Fruit fly (Drosophila melanogaster) whole organism, embryonic: ENCODE results near the gene CG6937.

Experiments
- CG10267 ChIP-seq: fragments of 200-800 bp; sonication (Bioruptor generic); optimal IDR thresholded peaks from 2 replicates; lab custom pipeline; 2018; ENCODE audit warnings: missing biosample characterization, mild to moderate bottlenecking, missing genetic modification characterization, moderate library complexity
- CG13287 ChIP-seq: fragments of 200-800 bp; sonication (Bioruptor generic); IDR thresholded peaks from 2 replicates; pipeline ENCODE4 v1.3.6; 2022; ENCODE audit warnings: missing biosample characterization, missing genetic modification characterization; ENCODE audit not compliant: partially characterized antibody
- CG14860 ChIP-seq: fragments of 200-800 bp; sonication (Bioruptor generic); IDR thresholded peaks from 3 replicates; pipeline ENCODE4 v1.3.6; 2022; ENCODE audit warnings: missing biosample characterization, missing genetic modification characterization; ENCODE audit not compliant: partially characterized antibody
- CG15269 ChIP-seq: fragments of 200-800 bp; sonication (Bioruptor generic); optimal IDR thresholded peaks from 2 replicates; lab custom pipeline; 2018; ENCODE audit warnings: missing biosample characterization, mild to moderate bottlenecking, missing genetic modification characterization, moderate library complexity
- CG15696 ChIP-seq: fragments of 200-800 bp; sonication (Bioruptor generic); optimal IDR thresholded peaks from 2 replicates; lab custom pipeline; 2019; ENCODE audit warnings: missing biosample characterization, mild to moderate bottlenecking, missing genetic modification characterization, moderate library complexity
- CG16813 ChIP-seq: fragments of 200-800 bp; sonication (Bioruptor generic); IDR thresholded peaks from 3 replicates; pipeline ENCODE4 v1.3.6; 2022; ENCODE audit warnings: missing biosample characterization, missing genetic modification characterization; ENCODE audit not compliant: partially characterized antibody
- CG17802 ChIP-seq: fragments of 200-800 bp; sonication (Bioruptor generic); optimal IDR thresholded peaks from 2 replicates; lab custom pipeline; 2018; ENCODE audit warnings: missing biosample characterization, mild to moderate bottlenecking, missing genetic modification characterization, moderate library complexity
- CG18262 ChIP-seq: fragments of 200-800 bp; optimal IDR thresholded peaks from 3 replicates; lab custom pipeline; 2019; ENCODE audit warnings: missing biosample characterization, mild to moderate bottlenecking, missing genetic modification characterization, moderate library complexity
- CG2116 ChIP-seq: fragments of 200-800 bp; sonication (Bioruptor generic); optimal IDR thresholded peaks from 3 replicates; lab custom pipeline; 2018; ENCODE audit warnings: missing biosample characterization, mild to moderate bottlenecking, missing genetic modification characterization
- CG2129 ChIP-seq: fragments of 200-800 bp; sonication (Bioruptor generic); IDR thresholded peaks from 2 replicates; pipeline ENCODE4 v1.3.6; 2022; ENCODE audit warnings: missing biosample characterization, missing genetic modification characterization; ENCODE audit not compliant: partially characterized antibody
- CG3163 ChIP-seq: fragments of 200-800 bp; sonication (Bioruptor generic); optimal IDR thresholded peaks from 3 replicates; lab custom pipeline; 2016; ENCODE audit warnings: missing biosample characterization, missing genetic modification characterization
- CG4282 ChIP-seq: fragments of 200-800 bp; sonication (Bioruptor generic); optimal IDR thresholded peaks from 2 replicates; lab custom pipeline; 2016; ENCODE audit warnings: missing biosample characterization, missing genetic modification characterization
- CG4404 ChIP-seq: fragments of 200-800 bp; sonication (Bioruptor generic); IDR thresholded peaks from 2 replicates; pipeline ENCODE4 v1.3.6; 2022; ENCODE audit warnings: missing biosample characterization, missing genetic modification characterization
- CG4820 ChIP-seq: fragments of 200-800 bp; sonication (Bioruptor generic); optimal IDR thresholded peaks from 3 replicates; lab custom pipeline; 2016; ENCODE audit warnings: missing biosample characterization, missing genetic modification characterization
- CG6765 ChIP-seq: fragments of 200-800 bp; sonication (Bioruptor generic); optimal IDR thresholded peaks from 3 replicates; lab custom pipeline; 2017; ENCODE audit warnings: missing biosample characterization, mild to moderate bottlenecking, missing genetic modification characterization
- CG7786 ChIP-seq: fragments of 200-800 bp; sonication (Bioruptor generic); optimal IDR thresholded peaks from 2 replicates; lab custom pipeline; 2016; ENCODE audit warnings: missing biosample characterization, missing genetic modification characterization
- CG7963 ChIP-seq: fragments of 200-800 bp; sonication (Bioruptor generic); IDR thresholded peaks from 3 replicates; pipeline ENCODE4 v1.3.6; 2022; ENCODE audit warnings: missing biosample characterization, missing genetic modification characterization; ENCODE audit not compliant: partially characterized antibody
- CG8478 ChIP-seq: fragments of >200 bp; optimal IDR thresholded peaks from 2 replicates; lab custom pipeline; 2018
- CG9609 ChIP-seq: fragments of 200-800 bp; sonication (Bioruptor generic); optimal IDR thresholded peaks from 3 replicates; lab custom pipeline; 2016; ENCODE audit warnings: missing biosample characterization, missing genetic modification characterization
- CG9932 ChIP-seq: fragments of 200-800 bp; sonication (Bioruptor generic); IDR thresholded peaks from 2 replicates; pipeline ENCODE4 v1.3.6; 2022; ENCODE audit warnings: missing biosample characterization, missing genetic modification characterization
- Deaf1 ChIP-seq: fragments of 200-800 bp; optimal IDR thresholded peaks from 3 replicates; lab custom pipeline; 2019; ENCODE audit warnings: missing biosample characterization, mild to moderate bottlenecking, missing genetic modification characterization, moderate library complexity
- Dip3 ChIP-seq: fragments of 200-800 bp; sonication (Bioruptor generic); optimal IDR thresholded peaks from 3 replicates; lab custom pipeline; 2016; ENCODE audit warnings: missing biosample characterization, missing genetic modification characterization
- Dref ChIP-seq: fragments of 200-800 bp; sonication (Bioruptor generic); IDR thresholded peaks from 2 replicates; pipeline ENCODE4 v1.3.6; 2022; ENCODE audit warnings: missing biosample characterization, missing genetic modification characterization
- E2f1 ChIP-seq: fragments of 200-800 bp; sonication (Bioruptor generic); IDR thresholded peaks from 2 replicates; pipeline ENCODE4 v1.3.6; 2022; ENCODE audit warnings: missing biosample characterization, missing genetic modification characterization
- E2f2 ChIP-seq: fragments of 200-800 bp; sonication (Bioruptor generic); IDR thresholded peaks from 2 replicates; pipeline ENCODE4 v1.3.6; 2022; ENCODE audit warnings: missing biosample characterization, missing genetic modification characterization
- Eip74EF ChIP-seq, 2 experiments: fragments of 200-800 bp in 1 of 2; fragments of >200 bp in 1 of 2; sonication (Bioruptor generic) in 1 of 2; optimal IDR thresholded peaks; 2 replicates each; lab custom pipeline; 2017 to 2019; ENCODE audit warnings: missing biosample characterization in 2 of 2, missing genetic modification characterization in 2 of 2, mild to moderate bottlenecking in 1 of 2, moderate library complexity in 1 of 2
- Max ChIP-seq: fragments of 200-800 bp; sonication (Bioruptor generic); optimal IDR thresholded peaks from 2 replicates; lab custom pipeline; 2016; ENCODE audit warnings: missing biosample characterization, mild to moderate bottlenecking, missing genetic modification characterization
- Mes4 ChIP-seq: fragments of 200-800 bp; sonication (Bioruptor generic); optimal IDR thresholded peaks from 2 replicates; lab custom pipeline; 2016; ENCODE audit warnings: missing biosample characterization, missing genetic modification characterization
- NC2β ChIP-seq: fragments of 200-800 bp; sonication (Bioruptor generic); optimal IDR thresholded peaks from 2 replicates; lab custom pipeline; 2016; ENCODE audit warnings: missing biosample characterization, missing genetic modification characterization
- NK7.1 ChIP-seq: fragments of 200-800 bp; sonication (Bioruptor generic); optimal IDR thresholded peaks from 3 replicates; lab custom pipeline; 2016; ENCODE audit warnings: missing biosample characterization, missing genetic modification characterization
- Ravus ChIP-seq: fragments of 200-800 bp; sonication (Bioruptor generic); IDR thresholded peaks from 2 replicates; pipeline ENCODE4 v1.3.6; 2022; ENCODE audit warnings: missing biosample characterization, missing genetic modification characterization
- YL-1 ChIP-seq: fragments of 200-800 bp; sonication (Bioruptor generic); optimal IDR thresholded peaks from 3 replicates; lab custom pipeline; 2017; ENCODE audit warnings: missing biosample characterization, mild to moderate bottlenecking, missing genetic modification characterization
- ato ChIP-seq: fragments of 200-800 bp; sonication (Bioruptor generic); IDR thresholded peaks from 2 replicates; pipeline ENCODE4 v1.3.6; 2022; ENCODE audit warnings: missing biosample characterization, missing genetic modification characterization; ENCODE audit not compliant: partially characterized antibody
- chm ChIP-seq: fragments of 200-800 bp; sonication (Bioruptor generic); IDR thresholded peaks from 2 replicates; pipeline ENCODE4 v1.3.6; 2022; ENCODE audit warnings: missing biosample characterization, missing genetic modification characterization
- crp ChIP-seq, 2 experiments: fragments of 200-800 bp; sonication (Bioruptor generic); optimal IDR thresholded peaks; 2 replicates in 1 of 2; 3 replicates in 1 of 2; lab custom pipeline; 2017; ENCODE audit warnings: missing biosample characterization in 2 of 2, missing genetic modification characterization in 2 of 2, mild to moderate bottlenecking in 1 of 2, moderate library complexity in 1 of 2
- ftz-f1 ChIP-seq: fragments of 200-800 bp; sonication (Bioruptor generic); optimal IDR thresholded peaks from 2 replicates; lab custom pipeline; 2016; ENCODE audit warnings: missing biosample characterization, missing genetic modification characterization
- gsb-n ChIP-seq: fragments of 200-800 bp; sonication (Bioruptor generic); optimal IDR thresholded peaks from 3 replicates; lab custom pipeline; 2018; ENCODE audit warnings: missing biosample characterization, mild to moderate bottlenecking, missing genetic modification characterization
- her ChIP-seq: fragments of 200-800 bp; sonication (Bioruptor generic); optimal IDR thresholded peaks from 2 replicates; lab custom pipeline; 2016; ENCODE audit warnings: missing biosample characterization, missing genetic modification characterization
- ind ChIP-seq: fragments of 200-800 bp; sonication (Bioruptor generic); optimal IDR thresholded peaks from 3 replicates; lab custom pipeline; 2016; ENCODE audit warnings: missing biosample characterization, missing genetic modification characterization
- kah ChIP-seq: fragments of 200-800 bp; sonication (Bioruptor generic); optimal IDR thresholded peaks from 2 replicates; lab custom pipeline; 2018; ENCODE audit warnings: missing biosample characterization, mild to moderate bottlenecking, missing genetic modification characterization
- oc ChIP-seq: fragments of 200-800 bp; sonication (Bioruptor generic); optimal IDR thresholded peaks from 2 replicates; lab custom pipeline; 2018; ENCODE audit warnings: missing biosample characterization, mild to moderate bottlenecking, missing genetic modification characterization, moderate library complexity
- p53 ChIP-seq: fragments of 200-800 bp; sonication (Bioruptor generic); optimal IDR thresholded peaks from 2 replicates; lab custom pipeline; 2016; ENCODE audit warnings: missing biosample characterization, missing genetic modification characterization
- pb ChIP-seq: fragments of 200-800 bp; sonication (Bioruptor generic); optimal IDR thresholded peaks from 3 replicates; lab custom pipeline; 2016; ENCODE audit warnings: missing biosample characterization, missing genetic modification characterization
- pita ChIP-seq: fragments of 200-800 bp; sonication (Bioruptor generic); optimal IDR thresholded peaks from 2 replicates; lab custom pipeline; 2017; ENCODE audit warnings: missing biosample characterization, mild to moderate bottlenecking, missing genetic modification characterization
- pros ChIP-seq: fragments of 200-800 bp; sonication (Bioruptor generic); optimal IDR thresholded peaks from 3 replicates; lab custom pipeline; 2019; ENCODE audit warnings: missing biosample characterization, mild to moderate bottlenecking, missing genetic modification characterization, moderate library complexity
- pum ChIP-seq: fragments of 200-800 bp; sonication (Bioruptor generic); optimal IDR thresholded peaks from 2 replicates; lab custom pipeline; 2016; ENCODE audit warnings: missing biosample characterization, missing genetic modification characterization
- sens ChIP-seq: fragments of 200-800 bp; sonication (Bioruptor generic); peaks from one replicate; lab custom pipeline; 2016; ENCODE audit warnings: missing biosample characterization, missing genetic modification characterization
- sim ChIP-seq: fragments of 200-800 bp; sonication (Bioruptor generic); IDR thresholded peaks from 2 replicates; pipeline ENCODE4 v1.3.6; 2022; ENCODE audit warnings: missing biosample characterization, missing genetic modification characterization
- stwl ChIP-seq: fragments of 200-800 bp; sonication (Bioruptor generic); optimal IDR thresholded peaks from 3 replicates; lab custom pipeline; 2018; ENCODE audit warnings: missing biosample characterization, mild to moderate bottlenecking, missing genetic modification characterization, moderate library complexity
- zen2 ChIP-seq: fragments of 200-800 bp; sonication (Bioruptor generic); IDR thresholded peaks from 3 replicates; pipeline ENCODE4 v1.3.6; 2022; ENCODE audit warnings: missing biosample characterization, missing genetic modification characterization; ENCODE audit not compliant: partially characterized antibody

CG6937 gene

DNA sequence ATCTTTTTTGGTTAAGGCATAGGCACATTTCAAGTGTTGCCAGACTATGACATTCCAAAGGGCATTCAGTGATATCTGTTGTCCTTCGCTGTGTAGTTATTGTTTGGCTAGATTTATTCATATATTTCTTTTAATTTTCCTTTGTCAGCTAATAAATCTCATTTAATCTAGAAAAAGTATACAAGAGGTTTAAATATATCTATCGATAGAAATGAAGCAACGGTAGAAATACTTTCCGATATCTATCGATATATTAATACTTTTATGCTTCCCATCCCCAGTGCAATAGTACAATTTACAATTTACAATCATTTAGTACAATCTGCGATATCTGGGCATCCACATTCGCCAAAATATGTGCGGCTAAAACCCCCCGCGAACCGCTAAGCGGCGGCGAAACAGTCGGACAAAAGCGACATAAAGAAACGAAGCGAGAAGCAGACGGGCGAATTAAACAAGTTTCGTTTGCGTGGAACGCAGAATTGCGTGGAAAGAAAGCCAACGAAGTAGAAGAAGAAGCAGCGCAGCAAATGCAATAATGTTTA lies 2.9 kb downstream of the CG6937 start, which contains the start of gene Efa6 (continued):
- no peak for TF ChIP-seq CG4282 (GFP tag; lab: Kevin White, UChicago)
- TF ChIP-seq CG4820 (GFP tag; lab: Kevin White, UChicago): peak; percentile 55
- peak; percentile 60 for TF ChIP-seq pum (GFP tag; lab: Kevin White, UChicago)
- peak; percentile 73 for TF ChIP-seq CG9932 (GFP tag; lab: Robert Waterston, UW)
- no peak for TF ChIP-seq Ravus (GFP tag; lab: Robert Waterston, UW)
- peak; percentile 48 for TF ChIP-seq ind (GFP tag; lab: Kevin White, UChicago)
- no peak for TF ChIP-seq sim
- TF ChIP-seq CG9609 (GFP tag; lab: Kevin White, UChicago): peak; percentile 52
- TF ChIP-seq Dref: peak; percentile 75
- TF ChIP-seq CG18262 (tag; lab: Kevin White, UChicago): peak; percentile 51
- peak; percentile 91 for TF ChIP-seq CG14860 (GFP tag; lab: Robert Waterston, UW)
- peak; percentile 17 for TF ChIP-seq ftz-f1 (GFP tag; lab: Kevin White, UChicago)
- TF ChIP-seq CG8478 (lab: Kevin White, UChicago): no peak
- TF ChIP-seq Mes4 (GFP tag; lab: Kevin White, UChicago): no peak
- TF ChIP-seq Eip74EF (GFP tag; optimal IDR thresholded peaks at IDR 0.05; lab: Kevin White, UChicago): peak in 1 of 2 experiments; percentile 0
- peak; percentile 4 for TF ChIP-seq pb (GFP tag; lab: Kevin White, UChicago)
- no peak for TF ChIP-seq E2f1
- peak; percentile 11 for TF ChIP-seq CG6765 (GFP tag; lab: Kevin White, UChicago)
- TF ChIP-seq chm (GFP tag; lab: Robert Waterston, UW): no peak
- peak; percentile 64 for TF ChIP-seq Max
- peak; percentile 22 for TF ChIP-seq CG15269 (tag; lab: Kevin White, UChicago)
- no peak for TF ChIP-seq crp (GFP tag; optimal IDR thresholded peaks at IDR 0.05; lab: Kevin White, UChicago)
- peak; percentile 77; the same call in 1 of the 3 replicates for TF ChIP-seq zen2 (GFP tag; lab: Robert Waterston, UW)
- TF ChIP-seq CG2116 (GFP tag; lab: Kevin White, UChicago): peak; percentile 89
- TF ChIP-seq CG13287 (GFP tag; lab: Robert Waterston, UW): peak; percentile 98
- peak; percentile 94 for TF ChIP-seq CG2129 (GFP tag; lab: Robert Waterston, UW)
- peak; percentile 37 for TF ChIP-seq Dip3 (GFP tag; lab: Kevin White, UChicago)
- peak; percentile 48 for TF ChIP-seq CG15696
- peak; percentile 94 for TF ChIP-seq CG16813 (GFP tag; lab: Robert Waterston, UW)
- peak; percentile 66; the same call in 1 of the 2 replicates for TF ChIP-seq ato (GFP tag; lab: Robert Waterston, UW)
- no peak for TF ChIP-seq CG3163 (GFP tag; lab: Kevin White, UChicago)
- peak; percentile 78 for TF ChIP-seq stwl (tag; lab: Kevin White, UChicago)
- TF ChIP-seq CG7786 (GFP tag; lab: Kevin White, UChicago): no peak
- TF ChIP-seq YL-1 (GFP tag; lab: Kevin White, UChicago): peak; percentile 44
- no peak for TF ChIP-seq p53 (GFP tag; lab: Kevin White, UChicago)
- no peak for TF ChIP-seq oc
- no peak for TF ChIP-seq NK7.1 (GFP tag; lab: Kevin White, UChicago)
- TF ChIP-seq sens (GFP tag; lab: Kevin White, UChicago): peak; percentile 91
- TF ChIP-seq gsb-n (tag; lab: Kevin White, UChicago): peak; percentile 51
- no peak for TF ChIP-seq CG17802 (tag; lab: Kevin White, UChicago)
- no peak for TF ChIP-seq CG4404 (GFP tag; lab: Robert Waterston, UW)
- peak; percentile 85 for TF ChIP-seq CG7963 (GFP tag; lab: Robert Waterston, UW)
- peak; percentile 99 for TF ChIP-seq CG10267 (tag; lab: Kevin White, UChicago)
- TF ChIP-seq her (GFP tag; lab: Kevin White, UChicago): no peak
- no peak for TF ChIP-seq pros (GFP tag; lab: Kevin White, UChicago)
- TF ChIP-seq NC2β (GFP tag; lab: Kevin White, UChicago): peak; percentile 12
- TF ChIP-seq kah: no peak
- no peak for TF ChIP-seq pita (GFP tag; lab: Kevin White, UChicago)
- TF ChIP-seq E2f2 (GFP tag; lab: Robert Waterston, UW): peak; percentile 91
- TF ChIP-seq Deaf1: peak; percentile 37
